Worm (Caenorhabditis elegans) whole organism, early embryonic: ENCODE data around the gene R11G1.2.

Source experiments
- B0310.2 ChIP-seq: sonication (generic microtip); optimal IDR thresholded peaks from 2 replicates; lab custom pipeline; 2016; ENCODE audit warnings: mild to moderate bottlenecking, missing genetic modification characterization, missing compliant biosample characterization
- F13C5.2 ChIP-seq: sonication (generic microtip); optimal IDR thresholded peaks from 2 replicates; lab custom pipeline; 2017; ENCODE audit warnings: mild to moderate bottlenecking, missing genetic modification characterization, inconsistent platforms, missing compliant biosample characterization
- aly-1 ChIP-seq: sonication (generic microtip); optimal IDR thresholded peaks from 2 replicates; lab custom pipeline; 2016; ENCODE audit warnings: missing genetic modification characterization, missing compliant biosample characterization
- ama-1 ChIP-seq: fragments of 150-350 bp; optimal IDR thresholded peaks from 2 replicates; lab custom pipeline; 2014
- ceh-13 ChIP-seq: fragments of 200-800 bp; sonication (Bioruptor generic); optimal IDR thresholded peaks from 2 replicates; lab custom pipeline; 2018; ENCODE audit warnings: mild to moderate bottlenecking, missing genetic modification characterization, missing compliant biosample characterization
- ceh-36 ChIP-seq: sonication (generic microtip); optimal IDR thresholded peaks from 2 replicates; lab custom pipeline; 2016; ENCODE audit warnings: missing genetic modification characterization, inconsistent platforms, missing compliant biosample characterization
- ets-7 ChIP-seq: sonication (generic microtip); optimal IDR thresholded peaks from 2 replicates; lab custom pipeline; 2016; ENCODE audit warnings: missing genotype, missing genetic modification characterization, missing compliant biosample characterization
- flt-1 ChIP-seq: fragments of 200-800 bp; sonication (Bioruptor generic); IDR thresholded peaks from 2 replicates; pipeline ENCODE4 v1.3.6; 2022; ENCODE audit warnings: missing genetic modification characterization, missing compliant biosample characterization
- hmbx-1 ChIP-seq: sonication (generic microtip); optimal IDR thresholded peaks from 2 replicates; lab custom pipeline; 2016; ENCODE audit warnings: mild to moderate bottlenecking, missing genetic modification characterization, missing compliant biosample characterization
- hmg-4 ChIP-seq: fragments of 200-800 bp; sonication (Bioruptor generic); optimal IDR thresholded peaks from 2 replicates; lab custom pipeline; 2018; ENCODE audit warnings: mild to moderate bottlenecking, missing genetic modification characterization, missing compliant biosample characterization
- hnd-1 ChIP-seq: sonication (generic microtip); optimal IDR thresholded peaks from 2 replicates; lab custom pipeline; 2016; ENCODE audit warnings: missing genetic modification characterization, missing compliant biosample characterization
- pes-1 ChIP-seq: fragments of 200-800 bp; sonication (Bioruptor generic); IDR thresholded peaks from 2 replicates; pipeline ENCODE4 v1.3.6; 2022; ENCODE audit warnings: missing genetic modification reagents, missing genetic modification characterization, missing compliant biosample characterization
- scrt-1 ChIP-seq: fragments of 200-800 bp; sonication (Bioruptor generic); IDR thresholded peaks from 2 replicates; pipeline ENCODE4 v1.3.6; 2022; ENCODE audit warnings: missing genetic modification characterization, missing compliant biosample characterization
- sea-1 ChIP-seq: fragments of 200-800 bp; sonication (Bioruptor generic); conservative IDR thresholded peaks from 2 replicates; pipeline ENCODE4 v1.3.6; 2022; ENCODE audit warnings: missing genetic modification characterization, missing compliant biosample characterization
- tbx-11 ChIP-seq: fragments of 200-800 bp; sonication (Bioruptor generic); IDR thresholded peaks from 2 replicates; pipeline ENCODE4 v1.3.6; 2022; ENCODE audit warnings: missing genetic modification characterization, missing compliant biosample characterization
- tbx-37 ChIP-seq: fragments of 200-800 bp; sonication (Bioruptor generic); conservative IDR thresholded peaks from 2 replicates; pipeline ENCODE4 v1.3.6; 2022; ENCODE audit warnings: missing genetic modification reagents, missing genetic modification characterization, missing compliant biosample characterization
- tra-4 ChIP-seq: sonication (generic microtip); optimal IDR thresholded peaks from 2 replicates; lab custom pipeline; 2017; ENCODE audit warnings: missing genetic modification characterization, missing compliant biosample characterization

The R11G1.2 gene

DNA sequence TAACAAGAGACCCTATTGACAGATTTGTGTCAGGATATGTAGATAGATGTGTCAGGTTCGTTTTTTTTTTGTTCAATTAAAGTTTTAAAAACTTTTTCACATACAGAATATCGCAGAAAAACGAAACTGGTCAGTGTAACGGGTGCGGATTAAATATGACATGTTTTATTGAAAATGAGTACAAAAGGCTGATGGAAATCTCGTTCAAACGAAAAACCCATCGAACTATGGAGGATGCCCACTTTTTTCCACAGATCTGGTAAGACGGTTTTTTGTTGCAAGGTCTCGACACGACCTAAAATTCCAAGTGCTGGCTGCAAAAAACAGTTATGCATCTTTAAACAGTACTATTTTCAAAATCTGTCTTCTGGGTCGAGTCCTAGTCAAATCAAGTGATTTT, 20.3 kb upstream of the R11G1.2 start:
- TF ChIP-seq scrt-1 (GFP tag; lab: Robert Waterston, UW): no peak
- TF ChIP-seq hmg-4: no peak
- no peak for TF ChIP-seq B0310.2 (tag; lab: Kevin White, UChicago)

- peak; percentile 72; the same call in 1 of the 2 replicates for TF ChIP-seq sea-1 (GFP tag; lab: Robert Waterston, UW)
- TF ChIP-seq flt-1 (GFP tag; lab: Robert Waterston, UW): no peak
- 0 out of 2 replicates have a peak, but pooled peaks have one; percentile 60 for TF ChIP-seq scrt-1 (GFP tag; lab: Robert Waterston, UW)
- TF ChIP-seq tbx-11 (GFP tag; lab: Robert Waterston, UW): peak; percentile 65
These were observed 18.9 kb upstream of the R11G1.2 start for ce11 chrX:3631550-3631949.

DNA sequence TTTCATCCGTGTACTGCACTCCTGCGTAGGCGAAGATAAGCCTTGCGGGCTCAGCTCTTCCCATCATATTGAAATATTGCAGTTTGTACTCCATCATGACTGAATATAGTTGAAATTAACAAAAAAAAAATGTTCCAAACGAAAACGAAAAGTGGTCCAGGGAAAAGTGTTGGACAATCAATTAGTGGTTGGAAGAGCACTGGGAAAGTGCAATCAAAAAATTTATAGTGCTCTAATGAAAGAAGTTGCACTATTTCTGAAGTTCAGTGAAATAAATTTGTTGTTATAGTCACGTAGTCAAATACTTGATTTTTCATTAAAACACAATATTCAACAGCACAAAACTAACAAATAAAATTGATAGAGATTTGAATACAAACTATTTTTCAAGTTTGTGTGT, 16.8 kb upstream of the R11G1.2 start, which contains the start of gene gst-11:
gst-11 (minus strand) TSS at position 101 of the 400 bp plus-strand sequence.
- TF ChIP-seq aly-1 (no peak), tra-4 (tag; lab: Kevin White, UChicago) (no peak), hmbx-1 (tag; lab: Kevin White, UChicago) (no peak), ceh-36 (tag; lab: Kevin White, UChicago) (no peak), pes-1 (no peak), hmg-4 (no peak), ama-1 (no peak), tbx-37 (GFP tag; lab: Robert Waterston, UW) (no peak), sea-1 (GFP tag; lab: Robert Waterston, UW) (no peak), flt-1 (GFP tag; lab: Robert Waterston, UW) (no peak), B0310.2 (tag; lab: Kevin White, UChicago) (no peak), F13C5.2 (tag; lab: Kevin White, UChicago) (no peak), ceh-13 (GFP tag; lab: Kevin White, UChicago) (no peak), ets-7 (tag; lab: Kevin White, UChicago) (no peak), tbx-11 (GFP tag; lab: Robert Waterston, UW) (no peak), scrt-1 (GFP tag; lab: Robert Waterston, UW) (no peak), hnd-1 (tag; lab: Kevin White, UChicago) (no peak)

ce11 chrX:3634782-3635181, 15.6 kb upstream of the R11G1.2 start:
- no peak for TF ChIP-seq sea-1 (GFP tag; lab: Robert Waterston, UW)
- no peak for TF ChIP-seq F13C5.2 (tag; lab: Kevin White, UChicago)
- no peak for TF ChIP-seq ets-7 (tag; lab: Kevin White, UChicago)
- no peak for TF ChIP-seq tbx-11 (GFP tag; lab: Robert Waterston, UW)
- no peak for TF ChIP-seq tbx-37 (GFP tag; lab: Robert Waterston, UW)
- no peak for TF ChIP-seq ceh-36 (tag; lab: Kevin White, UChicago)
- no peak for TF ChIP-seq hmg-4
- TF ChIP-seq pes-1: no peak
- no peak for TF ChIP-seq aly-1
- TF ChIP-seq hnd-1 (tag; lab: Kevin White, UChicago): no peak
- no peak for TF ChIP-seq scrt-1 (GFP tag; lab: Robert Waterston, UW)
- no peak for TF ChIP-seq tra-4 (tag; lab: Kevin White, UChicago)
- no peak for TF ChIP-seq B0310.2 (tag; lab: Kevin White, UChicago)

DNA sequence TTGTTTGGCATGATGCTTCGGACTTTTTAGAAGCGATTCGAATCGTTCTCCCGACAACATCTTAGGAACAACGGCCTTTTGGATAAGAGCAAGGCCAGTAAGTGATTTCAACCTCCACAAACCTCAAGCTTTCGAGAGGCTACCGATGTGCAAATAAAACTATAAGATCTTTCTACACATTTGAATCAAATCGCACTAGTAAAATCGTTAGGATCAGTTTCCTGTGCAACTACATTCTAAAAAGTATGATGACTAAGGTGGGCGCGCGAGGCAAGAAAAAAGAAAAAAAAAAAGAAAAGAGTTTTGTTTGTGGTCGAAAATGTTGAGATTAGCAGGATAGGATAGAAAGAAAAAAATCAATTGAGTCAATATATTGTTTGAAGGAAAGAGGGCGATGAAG, 5.6 kb upstream of the R11G1.2 start, which contains the start of gene tmem-24:
tmem-24 (minus strand) TSS at position 101 of the 400 bp plus-strand sequence.
- TF ChIP-seq tra-4 (tag; lab: Kevin White, UChicago) (no peak), scrt-1 (GFP tag; lab: Robert Waterston, UW) (no peak), flt-1 (GFP tag; lab: Robert Waterston, UW) (no peak), hnd-1 (tag; lab: Kevin White, UChicago) (no peak), ceh-13 (GFP tag; lab: Kevin White, UChicago) (no peak), tbx-11 (GFP tag; lab: Robert Waterston, UW) (no peak), sea-1 (GFP tag; lab: Robert Waterston, UW) (no peak), ets-7 (tag; lab: Kevin White, UChicago) (no peak), ceh-36 (tag; lab: Kevin White, UChicago) (no peak), F13C5.2 (tag; lab: Kevin White, UChicago) (no peak), tbx-37 (GFP tag; lab: Robert Waterston, UW) (no peak), hmbx-1 (tag; lab: Kevin White, UChicago) (no peak), ama-1 (no peak), pes-1 (no peak)

- TF ChIP-seq tbx-11 (GFP tag; lab: Robert Waterston, UW): no peak
- no peak for TF ChIP-seq hnd-1 (tag; lab: Kevin White, UChicago)
- no peak for TF ChIP-seq scrt-1 (GFP tag; lab: Robert Waterston, UW)
- TF ChIP-seq sea-1 (GFP tag; lab: Robert Waterston, UW): no peak
- no peak for TF ChIP-seq pes-1
- TF ChIP-seq hmg-4: no peak
- TF ChIP-seq aly-1: no peak
- no peak for TF ChIP-seq flt-1 (GFP tag; lab: Robert Waterston, UW)
- no peak for TF ChIP-seq ceh-13 (GFP tag; lab: Kevin White, UChicago)
- no peak for TF ChIP-seq ama-1
- TF ChIP-seq ceh-36 (tag; lab: Kevin White, UChicago): no peak
- TF ChIP-seq B0310.2 (tag; lab: Kevin White, UChicago): no peak
- TF ChIP-seq tbx-37 (GFP tag; lab: Robert Waterston, UW): no peak
- no peak for TF ChIP-seq F13C5.2 (tag; lab: Kevin White, UChicago)
- TF ChIP-seq tra-4 (tag; lab: Kevin White, UChicago): no peak
- TF ChIP-seq hmbx-1 (tag; lab: Kevin White, UChicago): no peak
- no peak for TF ChIP-seq ets-7 (tag; lab: Kevin White, UChicago)
These were observed 4.5 kb upstream of the R11G1.2 start for ce11 chrX:3645924-3646323.

DNA sequence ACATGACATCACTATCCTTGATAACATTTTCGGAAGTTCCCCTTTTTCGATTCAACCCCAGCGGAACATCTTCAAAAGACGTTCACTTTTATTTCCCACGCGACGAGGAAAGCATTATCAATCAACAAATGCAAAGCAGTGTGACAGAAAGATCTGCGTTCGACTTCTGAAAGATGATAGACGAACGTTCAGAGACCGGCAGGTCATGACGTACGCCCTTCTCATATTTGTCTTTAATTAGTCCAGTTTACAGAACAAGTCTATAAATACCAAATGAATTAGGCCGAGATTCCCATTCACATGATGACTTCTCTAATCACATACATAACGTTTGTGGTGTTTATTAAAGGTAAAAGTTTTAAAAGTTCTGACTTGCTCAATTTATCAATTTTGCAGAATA, 4.2 kb downstream of the R11G1.2 start, which contains the start of gene R11G1.11:
R11G1.11 (plus strand) TSS at position 301 of the 400 bp plus-strand sequence.
- TF ChIP-seq sea-1 (GFP tag; lab: Robert Waterston, UW): no peak
- no peak for TF ChIP-seq ceh-36 (tag; lab: Kevin White, UChicago)
- TF ChIP-seq ceh-13 (GFP tag; lab: Kevin White, UChicago): no peak
- no peak for TF ChIP-seq B0310.2 (tag; lab: Kevin White, UChicago)
- TF ChIP-seq F13C5.2 (tag; lab: Kevin White, UChicago): no peak
- no peak for TF ChIP-seq tra-4 (tag; lab: Kevin White, UChicago)
- TF ChIP-seq pes-1: no peak
- no peak for TF ChIP-seq hmbx-1 (tag; lab: Kevin White, UChicago)
- no peak for TF ChIP-seq ama-1
- TF ChIP-seq hnd-1 (tag; lab: Kevin White, UChicago): no peak
- TF ChIP-seq hmg-4: no peak
- no peak for TF ChIP-seq scrt-1 (GFP tag; lab: Robert Waterston, UW)
- TF ChIP-seq ets-7 (tag; lab: Kevin White, UChicago): no peak
- no peak for TF ChIP-seq aly-1
- no peak for TF ChIP-seq tbx-11 (GFP tag; lab: Robert Waterston, UW)
- no peak for TF ChIP-seq tbx-37 (GFP tag; lab: Robert Waterston, UW)
